Fruit fly (Drosophila melanogaster) whole organism, embryonic: ENCODE data around the gene Cyp6a18.

Source experiments
- Ada2b ChIP-seq: fragments of 200-800 bp; sonication (Bioruptor generic); IDR thresholded peaks from 2 replicates; pipeline ENCODE4 v1.3.6; 2022; ENCODE audit warnings: missing biosample characterization, missing genetic modification characterization
- CG10431 ChIP-seq: fragments of 200-800 bp; sonication (Bioruptor generic); optimal IDR thresholded peaks from 3 replicates; lab custom pipeline; 2018; ENCODE audit warnings: missing biosample characterization, mild to moderate bottlenecking, missing genetic modification characterization
- CG10565 ChIP-seq: fragments of 200-800 bp; sonication (Bioruptor generic); optimal IDR thresholded peaks from 3 replicates; lab custom pipeline; 2016; ENCODE audit warnings: missing biosample characterization, mild to moderate bottlenecking, missing genetic modification characterization
- CG11504 ChIP-seq: fragments of 200-800 bp; sonication (Bioruptor generic); optimal IDR thresholded peaks from 3 replicates; lab custom pipeline; 2019; ENCODE audit warnings: missing biosample characterization, mild to moderate bottlenecking, missing genetic modification characterization, moderate library complexity
- CG13424 ChIP-seq: fragments of 200-800 bp; sonication (Bioruptor generic); optimal IDR thresholded peaks from 2 replicates; lab custom pipeline; 2019; ENCODE audit warnings: missing biosample characterization, mild to moderate bottlenecking, missing genetic modification characterization, moderate library complexity
- CG1529 ChIP-seq: fragments of 200-800 bp; sonication (Bioruptor generic); optimal IDR thresholded peaks from 3 replicates; lab custom pipeline; 2018; ENCODE audit warnings: missing biosample characterization, missing genetic modification characterization
- CG15514 ChIP-seq: fragments of 200-800 bp; sonication (Bioruptor generic); optimal IDR thresholded peaks from 3 replicates; lab custom pipeline; 2017; ENCODE audit warnings: missing biosample characterization, missing genetic modification characterization, mild to moderate bottlenecking, moderate library complexity, missing genetic modification reagents
- CG17359 ChIP-seq: fragments of 200-800 bp; sonication (Bioruptor generic); optimal IDR thresholded peaks from 3 replicates; lab custom pipeline; 2018; ENCODE audit warnings: missing biosample characterization, mild to moderate bottlenecking, missing genetic modification characterization, moderate library complexity
- CG1792 ChIP-seq: fragments of 200-800 bp; sonication (Bioruptor generic); optimal IDR thresholded peaks from 2 replicates; lab custom pipeline; 2016; ENCODE audit warnings: missing biosample characterization, missing genetic modification characterization
- CG2199 ChIP-seq: fragments of 200-800 bp; sonication (Bioruptor generic); IDR thresholded peaks from 3 replicates; pipeline ENCODE4 v1.3.6; 2022; ENCODE audit warnings: missing biosample characterization, missing genetic modification characterization
- CG2712 ChIP-seq: fragments of 200-800 bp; optimal IDR thresholded peaks from 3 replicates; lab custom pipeline; 2019; ENCODE audit warnings: missing biosample characterization, mild to moderate bottlenecking, missing genetic modification characterization, moderate library complexity
- CG32772 ChIP-seq: fragments of 200-800 bp; sonication (Bioruptor generic); IDR thresholded peaks from 2 replicates; pipeline ENCODE4 v1.3.6; 2022; ENCODE audit warnings: missing biosample characterization, missing genetic modification characterization
- CG4328 ChIP-seq: fragments of 200-800 bp; sonication (Bioruptor generic); optimal IDR thresholded peaks from 3 replicates; lab custom pipeline; 2017; ENCODE audit warnings: missing biosample characterization, missing genetic modification reagents, missing genetic modification characterization
- CG4424 ChIP-seq: fragments of 200-800 bp; sonication (Bioruptor generic); optimal IDR thresholded peaks from 3 replicates; lab custom pipeline; 2016; ENCODE audit warnings: missing biosample characterization, missing genetic modification characterization
- CG4617 ChIP-seq: fragments of 200-800 bp; sonication (Bioruptor generic); optimal IDR thresholded peaks from 3 replicates; lab custom pipeline; 2016; ENCODE audit warnings: missing biosample characterization, missing genetic modification characterization, borderline replicate concordance
- CG6654 ChIP-seq: fragments of 200-800 bp; sonication (Bioruptor generic); optimal IDR thresholded peaks from 2 replicates; lab custom pipeline; 2017; ENCODE audit warnings: missing biosample characterization, mild to moderate bottlenecking, missing genetic modification characterization
- CG8478 ChIP-seq: fragments of >200 bp; optimal IDR thresholded peaks from 2 replicates; lab custom pipeline; 2018
- CG9437 ChIP-seq: fragments of 200-800 bp; sonication (Bioruptor generic); optimal IDR thresholded peaks from 2 replicates; lab custom pipeline; 2018; ENCODE audit warnings: missing biosample characterization, mild to moderate bottlenecking, missing genetic modification characterization
- Dp ChIP-seq: fragments of 200-800 bp; sonication (Bioruptor generic); optimal IDR thresholded peaks from 2 replicates; lab custom pipeline; 2018; ENCODE audit warnings: missing biosample characterization, mild to moderate bottlenecking, missing genetic modification characterization, moderate library complexity
- Fer3 ChIP-seq: fragments of 200-800 bp; sonication (Bioruptor generic); optimal IDR thresholded peaks from 2 replicates; lab custom pipeline; 2018; ENCODE audit warnings: missing biosample characterization, mild to moderate bottlenecking, missing genetic modification characterization, moderate library complexity
- Hey ChIP-seq: fragments of 200-800 bp; sonication (Bioruptor generic); optimal IDR thresholded peaks from 3 replicates; lab custom pipeline; 2018; ENCODE audit warnings: missing biosample characterization, mild to moderate bottlenecking, missing genetic modification characterization
- Hr39 ChIP-seq: fragments of >200 bp; optimal IDR thresholded peaks from 2 replicates; lab custom pipeline; 2017
- Hsf ChIP-seq: fragments of 200-800 bp; sonication (Bioruptor generic); optimal IDR thresholded peaks from 3 replicates; lab custom pipeline; 2016; ENCODE audit warnings: missing biosample characterization, missing genetic modification characterization
- Lhr ChIP-seq: fragments of 200-800 bp; sonication (Bioruptor generic); optimal IDR thresholded peaks from 3 replicates; lab custom pipeline; 2017; ENCODE audit warnings: mild to moderate bottlenecking, missing biosample characterization, missing genetic modification reagents, missing genetic modification characterization
- Lpt ChIP-seq: fragments of >200 bp; optimal IDR thresholded peaks from 2 replicates; lab custom pipeline; 2018; ENCODE audit warnings: missing biosample characterization, missing genetic modification characterization
- NC2β ChIP-seq: fragments of 200-800 bp; sonication (Bioruptor generic); optimal IDR thresholded peaks from 2 replicates; lab custom pipeline; 2016; ENCODE audit warnings: missing biosample characterization, missing genetic modification characterization
- NfI ChIP-seq: fragments of 200-800 bp; sonication (Bioruptor generic); optimal IDR thresholded peaks from 3 replicates; lab custom pipeline; 2018; ENCODE audit warnings: missing biosample characterization, mild to moderate bottlenecking, missing genetic modification characterization, moderate library complexity
- Scr ChIP-seq: fragments of 200-800 bp; sonication (Bioruptor generic); IDR thresholded peaks from 2 replicates; pipeline ENCODE4 v1.3.6; 2022; ENCODE audit warnings: missing biosample characterization, missing genetic modification characterization; ENCODE audit not compliant: partially characterized antibody
- ase ChIP-seq: fragments of 200-800 bp; sonication (Bioruptor generic); IDR thresholded peaks from 3 replicates; pipeline ENCODE4 v1.3.6; 2022; ENCODE audit warnings: missing biosample characterization, missing genetic modification characterization
- ash1 ChIP-seq: fragments of 200-800 bp; sonication (Bioruptor generic); optimal IDR thresholded peaks from 2 replicates; lab custom pipeline; 2018; ENCODE audit warnings: missing biosample characterization, mild to moderate bottlenecking, missing genetic modification characterization
- bowl ChIP-seq: fragments of 200-800 bp; sonication (Bioruptor generic); IDR thresholded peaks from 2 replicates; pipeline ENCODE4 v1.3.6; 2022; ENCODE audit warnings: missing biosample characterization, missing genetic modification characterization
- chn ChIP-seq: fragments of 200-800 bp; sonication (Bioruptor generic); optimal IDR thresholded peaks from 2 replicates; lab custom pipeline; 2016; ENCODE audit warnings: missing biosample characterization, missing genetic modification characterization
- cwo ChIP-seq: fragments of 200-800 bp; sonication (Bioruptor generic); optimal IDR thresholded peaks from 3 replicates; lab custom pipeline; 2017; ENCODE audit warnings: missing biosample characterization, missing genetic modification characterization, mild to moderate bottlenecking, moderate library complexity, missing genetic modification reagents
- dimm ChIP-seq: fragments of 200-800 bp; sonication (Bioruptor generic); IDR thresholded peaks from 2 replicates; pipeline ENCODE4 v1.3.6; 2022; ENCODE audit warnings: missing biosample characterization, missing genetic modification characterization
- ems ChIP-seq: fragments of 200-800 bp; sonication (Bioruptor generic); optimal IDR thresholded peaks from 3 replicates; lab custom pipeline; 2016; ENCODE audit warnings: missing biosample characterization, missing genetic modification characterization
- fd96Cb ChIP-seq: fragments of 200-800 bp; sonication (Bioruptor generic); optimal IDR thresholded peaks from 2 replicates; lab custom pipeline; 2018; ENCODE audit warnings: missing biosample characterization, mild to moderate bottlenecking, missing genetic modification characterization, moderate library complexity
- gcm ChIP-seq: fragments of 200-800 bp; sonication (Bioruptor generic); optimal IDR thresholded peaks from 2 replicates; lab custom pipeline; 2019; ENCODE audit warnings: missing biosample characterization, mild to moderate bottlenecking, missing genetic modification characterization, moderate library complexity
- nerfin-1 ChIP-seq: fragments of 200-800 bp; sonication (Bioruptor generic); optimal IDR thresholded peaks from 3 replicates; lab custom pipeline; 2019; ENCODE audit warnings: missing biosample characterization, mild to moderate bottlenecking, missing genetic modification characterization, moderate library complexity
- nmo ChIP-seq: fragments of 200-800 bp; sonication (Bioruptor generic); optimal IDR thresholded peaks from 2 replicates; lab custom pipeline; 2018; ENCODE audit warnings: missing biosample characterization, mild to moderate bottlenecking, missing genetic modification characterization, moderate library complexity
- org-1 ChIP-seq: fragments of 200-800 bp; sonication (Bioruptor generic); optimal IDR thresholded peaks from 2 replicates; lab custom pipeline; 2017; ENCODE audit warnings: missing biosample characterization, missing genetic modification characterization
- peb ChIP-seq: fragments of 200-800 bp; sonication (Bioruptor generic); IDR thresholded peaks from 2 replicates; pipeline ENCODE4 v1.3.6; 2022; ENCODE audit warnings: missing biosample characterization, missing genetic modification characterization
- pfk ChIP-seq: fragments of 200-800 bp; sonication (Bioruptor generic); optimal IDR thresholded peaks from 2 replicates; lab custom pipeline; 2018; ENCODE audit warnings: missing biosample characterization, mild to moderate bottlenecking, missing genetic modification characterization, moderate library complexity
- ranshi ChIP-seq: fragments of 200-800 bp; sonication (Bioruptor generic); IDR thresholded peaks from 2 replicates; pipeline ENCODE4 v1.3.6; 2022; ENCODE audit warnings: missing biosample characterization, missing genetic modification characterization
- sim ChIP-seq: fragments of 200-800 bp; sonication (Bioruptor generic); IDR thresholded peaks from 2 replicates; pipeline ENCODE4 v1.3.6; 2022; ENCODE audit warnings: missing biosample characterization, missing genetic modification characterization
- sna ChIP-seq: fragments of 200-800 bp; sonication (Bioruptor generic); IDR thresholded peaks from 2 replicates; pipeline ENCODE4 v1.3.6; 2022; ENCODE audit warnings: missing biosample characterization, missing genetic modification characterization; ENCODE audit not compliant: partially characterized antibody
- tio ChIP-seq: fragments of 200-800 bp; sonication (Bioruptor generic); optimal IDR thresholded peaks from 2 replicates; lab custom pipeline; 2017; ENCODE audit warnings: missing biosample characterization, missing genetic modification characterization, inconsistent platforms
- usp ChIP-seq: fragments of >200 bp; optimal IDR thresholded peaks from 2 replicates; lab custom pipeline; 2017; ENCODE audit warnings: missing biosample characterization, missing genetic modification characterization
- wek ChIP-seq: fragments of 200-800 bp; sonication (Bioruptor generic); optimal IDR thresholded peaks from 3 replicates; lab custom pipeline; 2018; ENCODE audit warnings: missing biosample characterization, mild to moderate bottlenecking, missing genetic modification characterization, moderate library complexity
- yki ChIP-seq: fragments of >200 bp; optimal IDR thresholded peaks from 3 replicates; lab custom pipeline; 2018

Gene Cyp6a18

dm6 chr3R:27438370-27438769 is 40.1 kb upstream of the Cyp6a18 start (continued):
- TF ChIP-seq CG11504 (tag; lab: Kevin White, UChicago) (peak; percentile 99), ranshi (GFP tag; lab: Robert Waterston, UW) (no peak), tio (GFP tag; lab: Kevin White, UChicago) (no peak), CG2199 (GFP tag; lab: Robert Waterston, UW) (no peak), nerfin-1 (no peak), CG4424 (GFP tag; lab: Kevin White, UChicago) (no peak), CG8478 (lab: Kevin White, UChicago) (no peak), ems (GFP tag; lab: Kevin White, UChicago) (no peak), CG17359 (no peak)

dm6 chr3R:27440012-27440411 is 38.5 kb upstream of the Cyp6a18 start, which contains the start of gene CG43447:
TSS of gene CG43447 (plus strand) at chr3R:27440312.
- no peak for TF ChIP-seq Fer3 (tag; lab: Kevin White, UChicago)
- peak; percentile 45 for TF ChIP-seq Hey

dm6 chr3R:27440628-27441027 is 37.8 kb upstream of the Cyp6a18 start, which contains the start of gene CG44290:
TSS of gene CG44290 (minus strand) at chr3R:27440944.
- TF ChIP-seq pfk (GFP tag; lab: Kevin White, UChicago): no peak
- TF ChIP-seq chn (GFP tag; lab: Kevin White, UChicago): peak; percentile 9
- TF ChIP-seq org-1: peak; percentile 32
- TF ChIP-seq CG10565: no peak
- TF ChIP-seq wek (GFP tag; lab: Kevin White, UChicago): no peak
- peak; percentile 87 for TF ChIP-seq CG2712 (tag; lab: Kevin White, UChicago)
- peak; percentile 13 for TF ChIP-seq CG4617 (GFP tag; lab: Kevin White, UChicago)
- TF ChIP-seq sna (GFP tag; lab: Robert Waterston, UW): no peak
- peak; percentile 46; the same call in 1 of the 2 replicates for TF ChIP-seq peb (GFP tag; lab: Robert Waterston, UW)
- no peak for TF ChIP-seq cwo (GFP tag; lab: Kevin White, UChicago)
- no peak for TF ChIP-seq Scr (GFP tag; lab: Robert Waterston, UW)
- peak; percentile 47 for TF ChIP-seq gcm (GFP tag; lab: Kevin White, UChicago)
- no peak for TF ChIP-seq usp (GFP tag; lab: Kevin White, UChicago)
- 0 out of 2 replicates have a peak, but pooled peaks have one; percentile 28 for TF ChIP-seq CG32772 (GFP tag; lab: Robert Waterston, UW)
- no peak for TF ChIP-seq CG9437 (GFP tag; lab: Kevin White, UChicago)
- no peak for TF ChIP-seq Dp (GFP tag; lab: Kevin White, UChicago)
- no peak for TF ChIP-seq CG6654 (GFP tag; lab: Kevin White, UChicago)
- peak; percentile 4 for TF ChIP-seq NC2β (GFP tag; lab: Kevin White, UChicago)
- TF ChIP-seq dimm (GFP tag; lab: Robert Waterston, UW): no peak
- TF ChIP-seq sim (GFP tag; lab: Robert Waterston, UW): no peak
- no peak for TF ChIP-seq NfI (GFP tag; lab: Kevin White, UChicago)
- TF ChIP-seq Ada2b (GFP tag; lab: Robert Waterston, UW): no peak
- TF ChIP-seq ash1 (GFP tag; lab: Kevin White, UChicago): no peak
- no peak for TF ChIP-seq CG4328 (GFP tag; lab: Kevin White, UChicago)
- peak; percentile 70 for TF ChIP-seq fd96Cb (tag; lab: Kevin White, UChicago)
- TF ChIP-seq CG13424 (tag; lab: Kevin White, UChicago): peak; percentile 39
- TF ChIP-seq CG15514 (GFP tag; lab: Kevin White, UChicago): no peak
- no peak for TF ChIP-seq bowl (GFP tag; lab: Robert Waterston, UW)
- TF ChIP-seq Hr39: no peak
- TF ChIP-seq CG10431: no peak
- no peak for TF ChIP-seq CG1792 (GFP tag; lab: Kevin White, UChicago)
- peak; percentile 25 for TF ChIP-seq CG1529 (GFP tag; lab: Kevin White, UChicago)
- TF ChIP-seq yki (lab: Kevin White, UChicago): no peak
- no peak for TF ChIP-seq Lpt
- no peak for TF ChIP-seq Lhr (GFP tag; lab: Kevin White, UChicago)
- no peak for TF ChIP-seq Hsf
- no peak for TF ChIP-seq ase (GFP tag; lab: Robert Waterston, UW)
- TF ChIP-seq nmo (GFP tag; lab: Kevin White, UChicago): peak; percentile 57
